Fruit fly (Drosophila melanogaster): ENCODE data around the gene CG17186.

DNA sequence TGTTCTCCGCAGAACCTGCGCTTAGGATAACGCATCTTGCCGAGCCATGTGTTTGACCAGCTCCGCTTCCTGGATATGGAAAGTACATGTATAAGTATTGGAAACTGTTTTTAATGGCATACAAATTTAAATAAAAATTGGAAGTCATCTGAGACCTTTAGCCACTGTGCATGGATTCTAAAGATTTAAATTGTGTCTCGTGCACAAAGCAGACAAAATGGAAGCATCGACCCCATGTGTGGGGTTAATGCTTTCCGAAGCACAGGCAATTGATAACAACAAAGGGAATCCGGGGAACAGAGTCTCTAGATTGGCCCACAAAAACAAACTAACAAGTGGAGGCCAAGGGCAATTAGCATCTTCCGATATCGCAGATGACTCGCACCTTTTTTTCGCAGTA, 24.4 kb upstream of the CG17186 start:
- TF ChIP-seq ss (GFP tag; optimal IDR thresholded peaks at IDR 0.05): no peak
- no peak for TF ChIP-seq Hr38 (GFP tag; optimal IDR thresholded peaks at IDR 0.05)
